Fruit fly (Drosophila melanogaster) S2 (cell line): ENCODE measurements around the gene Tif-IA.

Experiments used
- CG8478 ChIP-seq: fragments of >200 bp; optimal IDR thresholded peaks from 2 replicates; lab custom pipeline; 2018
- CTCF ChIP-seq, 2 experiments: fragments of >200 bp; optimal IDR thresholded peaks; 2 replicates each; lab custom pipeline; 2018

- TF ChIP-seq CG8478 (no peak), CTCF (optimal IDR thresholded peaks at IDR 0.05; lab: Kevin White, UChicago) (no peak)
These were observed 11.4 kb downstream of the Tif-IA start for dm6 chr2L:22261047-22261446.
